Fruit fly (Drosophila melanogaster) whole organism, embryonic: ENCODE measurements around the gene CG32099.

Experiments
- B-H2 ChIP-seq: fragments of 200-800 bp; sonication (Bioruptor generic); optimal IDR thresholded peaks from 2 replicates; lab custom pipeline; 2018; ENCODE audit warnings: missing biosample characterization, mild to moderate bottlenecking, missing genetic modification characterization
- CG10321 ChIP-seq: fragments of 200-800 bp; sonication (Bioruptor generic); IDR thresholded peaks from 2 replicates; pipeline ENCODE4 v1.3.6; 2022; ENCODE audit warnings: missing biosample characterization, missing genetic modification characterization
- CG11247 ChIP-seq: fragments of 200-800 bp; sonication (Bioruptor generic); IDR thresholded peaks from 2 replicates; pipeline ENCODE4 v1.3.6; 2022; ENCODE audit warnings: missing biosample characterization, missing genetic modification characterization
- CG12299 ChIP-seq: fragments of 200-800 bp; sonication (Bioruptor generic); optimal IDR thresholded peaks from 2 replicates; lab custom pipeline; 2018; ENCODE audit warnings: missing biosample characterization, mild to moderate bottlenecking, missing genetic modification characterization
- CG12659 ChIP-seq: fragments of 200-800 bp; sonication (Bioruptor generic); optimal IDR thresholded peaks from 3 replicates; lab custom pipeline; 2017; ENCODE audit warnings: mild to moderate bottlenecking, missing biosample characterization, missing genetic modification reagents, missing genetic modification characterization
- CG13287 ChIP-seq: fragments of 200-800 bp; sonication (Bioruptor generic); IDR thresholded peaks from 2 replicates; pipeline ENCODE4 v1.3.6; 2022; ENCODE audit warnings: missing biosample characterization, missing genetic modification characterization; ENCODE audit not compliant: partially characterized antibody
- CG13624 ChIP-seq: fragments of 200-800 bp; sonication (Bioruptor generic); optimal IDR thresholded peaks from 2 replicates; lab custom pipeline; 2016; ENCODE audit warnings: missing biosample characterization, missing genetic modification characterization
- CG14050 ChIP-seq: fragments of 200-800 bp; sonication (Bioruptor generic); IDR thresholded peaks from 3 replicates; pipeline ENCODE4 v1.3.6; 2022; ENCODE audit warnings: missing biosample characterization, missing genetic modification characterization
- CG14710 ChIP-seq: fragments of 200-800 bp; sonication (Bioruptor generic); optimal IDR thresholded peaks from 3 replicates; lab custom pipeline; 2019; ENCODE audit warnings: missing biosample characterization, mild to moderate bottlenecking, missing genetic modification characterization, moderate library complexity
- CG1529 ChIP-seq: fragments of 200-800 bp; sonication (Bioruptor generic); optimal IDR thresholded peaks from 3 replicates; lab custom pipeline; 2018; ENCODE audit warnings: missing biosample characterization, missing genetic modification characterization
- CG1603 ChIP-seq: fragments of 200-800 bp; sonication (Bioruptor generic); optimal IDR thresholded peaks from 2 replicates; lab custom pipeline; 2019; ENCODE audit warnings: missing biosample characterization, mild to moderate bottlenecking, missing genetic modification characterization, moderate library complexity
- CG18262 ChIP-seq: fragments of 200-800 bp; optimal IDR thresholded peaks from 3 replicates; lab custom pipeline; 2019; ENCODE audit warnings: missing biosample characterization, mild to moderate bottlenecking, missing genetic modification characterization, moderate library complexity
- CG2116 ChIP-seq: fragments of 200-800 bp; sonication (Bioruptor generic); optimal IDR thresholded peaks from 3 replicates; lab custom pipeline; 2018; ENCODE audit warnings: missing biosample characterization, mild to moderate bottlenecking, missing genetic modification characterization
- CG2712 ChIP-seq: fragments of 200-800 bp; optimal IDR thresholded peaks from 3 replicates; lab custom pipeline; 2019; ENCODE audit warnings: missing biosample characterization, mild to moderate bottlenecking, missing genetic modification characterization, moderate library complexity
- CG34224 ChIP-seq: fragments of 200-800 bp; sonication (Bioruptor generic); IDR thresholded peaks from 3 replicates; pipeline ENCODE4 v1.3.6; 2022; ENCODE audit warnings: missing biosample characterization, missing genetic modification characterization; ENCODE audit not compliant: partially characterized antibody
- CG4424 ChIP-seq: fragments of 200-800 bp; sonication (Bioruptor generic); optimal IDR thresholded peaks from 3 replicates; lab custom pipeline; 2016; ENCODE audit warnings: missing biosample characterization, missing genetic modification characterization
- CG6254 ChIP-seq: fragments of 200-800 bp; sonication (Bioruptor generic); optimal IDR thresholded peaks from 3 replicates; lab custom pipeline; 2017; ENCODE audit warnings: mild to moderate bottlenecking, missing biosample characterization, missing genetic modification reagents, missing genetic modification characterization
- CG6765 ChIP-seq: fragments of 200-800 bp; sonication (Bioruptor generic); optimal IDR thresholded peaks from 3 replicates; lab custom pipeline; 2017; ENCODE audit warnings: missing biosample characterization, mild to moderate bottlenecking, missing genetic modification characterization
- CG7357 ChIP-seq: fragments of 200-800 bp; sonication (Bioruptor generic); IDR thresholded peaks from 3 replicates; pipeline ENCODE4 v1.3.6; 2022; ENCODE audit warnings: missing biosample characterization, missing genetic modification characterization
- Dfd ChIP-seq, 2 experiments: fragments of >200 bp; optimal IDR thresholded peaks; 2 replicates each; lab custom pipeline; 2017; ENCODE audit warnings: missing biosample characterization in 2 of 2, missing genetic modification characterization in 2 of 2
- Dll ChIP-seq: fragments of 200-800 bp; sonication (Bioruptor generic); IDR thresholded peaks from 4 replicates; pipeline ENCODE4 v1.3.6; 2022; ENCODE audit warnings: missing biosample characterization, missing genetic modification characterization; ENCODE audit not compliant: partially characterized antibody
- Dp ChIP-seq: fragments of 200-800 bp; sonication (Bioruptor generic); optimal IDR thresholded peaks from 2 replicates; lab custom pipeline; 2018; ENCODE audit warnings: missing biosample characterization, mild to moderate bottlenecking, missing genetic modification characterization, moderate library complexity
- Ets97D ChIP-seq: fragments of 200-800 bp; sonication (Bioruptor generic); optimal IDR thresholded peaks from 3 replicates; lab custom pipeline; 2016; ENCODE audit warnings: missing biosample characterization, missing genetic modification characterization
- Fer2 ChIP-seq: fragments of 200-800 bp; sonication (Bioruptor generic); optimal IDR thresholded peaks from 2 replicates; lab custom pipeline; 2018; ENCODE audit warnings: missing biosample characterization, mild to moderate bottlenecking, missing genetic modification characterization, moderate library complexity
- Med ChIP-seq: fragments of 200-800 bp; sonication (Bioruptor generic); peaks from one replicate; lab custom pipeline; 2016; ENCODE audit warnings: missing biosample characterization, missing genetic modification characterization, mild to moderate bottlenecking, inconsistent platforms, moderate library complexity
- Mrtf ChIP-seq: fragments of 200-800 bp; sonication (Bioruptor generic); IDR thresholded peaks from 3 replicates; pipeline ENCODE4 v1.3.6; 2022; ENCODE audit warnings: missing biosample characterization, missing genetic modification characterization
- Scr ChIP-seq: fragments of 200-800 bp; sonication (Bioruptor generic); IDR thresholded peaks from 2 replicates; pipeline ENCODE4 v1.3.6; 2022; ENCODE audit warnings: missing biosample characterization, missing genetic modification characterization; ENCODE audit not compliant: partially characterized antibody
- Sry-δ ChIP-seq: fragments of 200-800 bp; sonication (Bioruptor generic); optimal IDR thresholded peaks from 2 replicates; lab custom pipeline; 2016; ENCODE audit warnings: missing biosample characterization, missing genetic modification characterization
- amos ChIP-seq: fragments of 200-800 bp; sonication (Bioruptor generic); IDR thresholded peaks from 2 replicates; pipeline ENCODE4 v1.3.6; 2022; ENCODE audit warnings: missing biosample characterization, missing genetic modification characterization; ENCODE audit not compliant: partially characterized antibody
- ash1 ChIP-seq: fragments of 200-800 bp; sonication (Bioruptor generic); optimal IDR thresholded peaks from 2 replicates; lab custom pipeline; 2018; ENCODE audit warnings: missing biosample characterization, mild to moderate bottlenecking, missing genetic modification characterization
- ato ChIP-seq: fragments of 200-800 bp; sonication (Bioruptor generic); IDR thresholded peaks from 2 replicates; pipeline ENCODE4 v1.3.6; 2022; ENCODE audit warnings: missing biosample characterization, missing genetic modification characterization; ENCODE audit not compliant: partially characterized antibody
- bowl ChIP-seq: fragments of 200-800 bp; sonication (Bioruptor generic); IDR thresholded peaks from 2 replicates; pipeline ENCODE4 v1.3.6; 2022; ENCODE audit warnings: missing biosample characterization, missing genetic modification characterization
- caup ChIP-seq: fragments of 200-800 bp; sonication (Bioruptor generic); optimal IDR thresholded peaks from 3 replicates; lab custom pipeline; 2017; ENCODE audit warnings: missing biosample characterization, mild to moderate bottlenecking, missing genetic modification characterization, moderate library complexity; ENCODE audit not compliant: severe bottlenecking
- chinmo ChIP-seq: fragments of 200-800 bp; sonication (Bioruptor generic); IDR thresholded peaks from 4 replicates; pipeline ENCODE4 v1.3.6; 2022; ENCODE audit warnings: missing biosample characterization, missing genetic modification characterization; ENCODE audit not compliant: partially characterized antibody
- eve ChIP-seq, 2 experiments: fragments of >200 bp; optimal IDR thresholded peaks; 2 replicates each; lab custom pipeline; 2017; ENCODE audit warnings: missing biosample characterization in 2 of 2, missing genetic modification characterization in 2 of 2
- gsb ChIP-seq: fragments of 200-800 bp; sonication (Bioruptor generic); IDR thresholded peaks from 2 replicates; pipeline ENCODE4 v1.3.6; 2022; ENCODE audit warnings: missing biosample characterization, missing genetic modification characterization
- hb ChIP-seq: fragments of 200-800 bp; sonication (Bioruptor generic); IDR thresholded peaks from 3 replicates; pipeline ENCODE4 v1.3.6; 2022; ENCODE audit warnings: missing biosample characterization, missing genetic modification characterization; ENCODE audit not compliant: partially characterized antibody
- lab ChIP-seq: fragments of 200-800 bp; sonication (Bioruptor generic); optimal IDR thresholded peaks from 3 replicates; lab custom pipeline; 2017; ENCODE audit warnings: missing biosample characterization, missing genetic modification characterization, mild to moderate bottlenecking, moderate library complexity, missing genetic modification reagents
- nerfin-1 ChIP-seq: fragments of 200-800 bp; sonication (Bioruptor generic); optimal IDR thresholded peaks from 3 replicates; lab custom pipeline; 2019; ENCODE audit warnings: missing biosample characterization, mild to moderate bottlenecking, missing genetic modification characterization, moderate library complexity
- nerfin-2 ChIP-seq: fragments of 200-800 bp; sonication (Bioruptor generic); IDR thresholded peaks from 2 replicates; pipeline ENCODE4 v1.3.6; 2022; ENCODE audit warnings: missing biosample characterization, missing genetic modification characterization; ENCODE audit not compliant: partially characterized antibody
- pfk ChIP-seq: fragments of 200-800 bp; sonication (Bioruptor generic); optimal IDR thresholded peaks from 2 replicates; lab custom pipeline; 2018; ENCODE audit warnings: missing biosample characterization, mild to moderate bottlenecking, missing genetic modification characterization, moderate library complexity
- pzg ChIP-seq: fragments of 200-800 bp; sonication (Bioruptor generic); optimal IDR thresholded peaks from 3 replicates; lab custom pipeline; 2018; ENCODE audit warnings: missing biosample characterization, mild to moderate bottlenecking, missing genetic modification characterization, moderate library complexity
- shn ChIP-seq: fragments of 200-800 bp; sonication (Bioruptor generic); optimal IDR thresholded peaks from 3 replicates; lab custom pipeline; 2016; ENCODE audit warnings: missing biosample characterization, missing genetic modification characterization
- slp2 ChIP-seq: fragments of 200-800 bp; sonication (Bioruptor generic); optimal IDR thresholded peaks from 2 replicates; lab custom pipeline; 2016; ENCODE audit warnings: missing biosample characterization, missing genetic modification characterization
- so ChIP-seq: fragments of 200-800 bp; sonication (Bioruptor generic); IDR thresholded peaks from 3 replicates; pipeline ENCODE4 v1.3.6; 2022; ENCODE audit warnings: missing biosample characterization, missing genetic modification characterization
- sqz ChIP-seq: fragments of 200-800 bp; sonication (Bioruptor generic); optimal IDR thresholded peaks from 3 replicates; lab custom pipeline; 2018; ENCODE audit warnings: missing biosample characterization, mild to moderate bottlenecking, missing genetic modification characterization
- unpg ChIP-seq: fragments of 200-800 bp; sonication (Bioruptor generic); optimal IDR thresholded peaks from 3 replicates; lab custom pipeline; 2018; ENCODE audit warnings: missing biosample characterization, mild to moderate bottlenecking, missing genetic modification characterization, moderate library complexity
- vnd ChIP-seq: fragments of 200-800 bp; sonication (Bioruptor generic); IDR thresholded peaks from 3 replicates; pipeline ENCODE4 v1.3.6; 2022; ENCODE audit warnings: missing biosample characterization, missing genetic modification characterization; ENCODE audit not compliant: partially characterized antibody

The CG32099 gene

dm6 chr3L:12119875-12120485 is 29.1 kb upstream of the CG32099 start, which contains the start of gene CG11560 (continued):
- TF ChIP-seq eve (GFP tag; optimal IDR thresholded peaks at IDR 0.05; lab: Kevin White, UChicago) = no peak
- peak; percentile 68 for TF ChIP-seq Dp
- TF ChIP-seq CG34224 (GFP tag; lab: Robert Waterston, UW) = peak; percentile 67
- no peak for TF ChIP-seq CG1529 (GFP tag; lab: Kevin White, UChicago)
- no peak for TF ChIP-seq CG11247
- peak; percentile 37 for TF ChIP-seq CG1603 (tag; lab: Kevin White, UChicago)
- TF ChIP-seq lab (GFP tag; lab: Kevin White, UChicago) = no peak
- TF ChIP-seq CG13287 (GFP tag; lab: Robert Waterston, UW) = peak; percentile 82
- TF ChIP-seq ash1 (GFP tag; lab: Kevin White, UChicago) = no peak
- peak; percentile 47; the same call in 1 of the 2 replicates for TF ChIP-seq nerfin-2 (GFP tag; lab: Robert Waterston, UW)
- TF ChIP-seq so (GFP tag; lab: Robert Waterston, UW) = no peak
- TF ChIP-seq CG18262 = no peak
- peak; percentile 61 for TF ChIP-seq Sry-δ (GFP tag; lab: Kevin White, UChicago)
- no peak for TF ChIP-seq CG2712
- TF ChIP-seq ato (GFP tag; lab: Robert Waterston, UW) = peak; percentile 26
- peak; percentile 56 for TF ChIP-seq pzg (GFP tag; lab: Kevin White, UChicago)
- TF ChIP-seq Mrtf (GFP tag; lab: Robert Waterston, UW) = no peak
- TF ChIP-seq CG14710 = peak; percentile 19
- peak; percentile 76 for TF ChIP-seq Med (GFP tag; lab: Kevin White, UChicago)
- peak; percentile 42 for TF ChIP-seq CG12659 (GFP tag; lab: Kevin White, UChicago)
- TF ChIP-seq nerfin-1 (tag; lab: Kevin White, UChicago) = no peak
- 0 out of 3 replicates have a peak, but pooled peaks have one; percentile 36 for TF ChIP-seq CG7357 (GFP tag; lab: Robert Waterston, UW)
- TF ChIP-seq hb (GFP tag; lab: Robert Waterston, UW) = no peak; the same call in 2 of the 3 replicates
- no peak for TF ChIP-seq Fer2 (tag; lab: Kevin White, UChicago)
- TF ChIP-seq CG14050 (GFP tag; lab: Robert Waterston, UW) = no peak
- no peak for TF ChIP-seq caup
- TF ChIP-seq Dfd (GFP tag; optimal IDR thresholded peaks at IDR 0.05; lab: Kevin White, UChicago) = no peak
- TF ChIP-seq slp2 (GFP tag; lab: Kevin White, UChicago) = no peak
- no peak for TF ChIP-seq pfk (GFP tag; lab: Kevin White, UChicago)
- no peak for TF ChIP-seq CG13624 (GFP tag; lab: Kevin White, UChicago)
- TF ChIP-seq vnd = peak; percentile 69
- 0 out of 4 replicates have a peak, but pooled peaks have one; percentile 29 for TF ChIP-seq chinmo
- TF ChIP-seq unpg (GFP tag; lab: Kevin White, UChicago) = no peak
- no peak for TF ChIP-seq CG12299 (tag; lab: Kevin White, UChicago)
- no peak for TF ChIP-seq CG6765 (GFP tag; lab: Kevin White, UChicago)
- TF ChIP-seq Scr (GFP tag; lab: Robert Waterston, UW) = peak; percentile 73
- TF ChIP-seq shn (GFP tag; lab: Kevin White, UChicago) = no peak
- TF ChIP-seq CG2116 (GFP tag; lab: Kevin White, UChicago) = peak; percentile 61
- no peak for TF ChIP-seq bowl (GFP tag; lab: Robert Waterston, UW)
- peak; percentile 76 for TF ChIP-seq amos
- TF ChIP-seq CG6254 (GFP tag; lab: Kevin White, UChicago) = no peak
- TF ChIP-seq sqz (GFP tag; lab: Kevin White, UChicago) = peak; percentile 60
- no peak for TF ChIP-seq CG4424 (GFP tag; lab: Kevin White, UChicago)
- peak; percentile 80 for TF ChIP-seq Dll (GFP tag; lab: Robert Waterston, UW)
- no peak for TF ChIP-seq CG10321 (GFP tag; lab: Robert Waterston, UW)
- peak; percentile 19 for TF ChIP-seq Ets97D
- TF ChIP-seq gsb (GFP tag; lab: Robert Waterston, UW) = no peak
- TF ChIP-seq B-H2 (GFP tag; lab: Kevin White, UChicago) = no peak
